Worm (Caenorhabditis elegans) whole organism, L3 larva: ENCODE data around the gene F20D6.15.

Experiments
- R02D3.7 ChIP-seq: fragments of 150-350 bp; optimal IDR thresholded peaks from 2 replicates; lab custom pipeline; 2014; ENCODE audit warnings: missing biosample characterization, missing genetic modification characterization
- ZK546.5 ChIP-seq: sonication (generic microtip); optimal IDR thresholded peaks from 2 replicates; lab custom pipeline; 2017; ENCODE audit warnings: missing biosample characterization, missing genetic modification characterization
- ama-1 ChIP-seq: fragments of 150-350 bp; optimal IDR thresholded peaks from 2 replicates; lab custom pipeline; 2018
- ceh-16 ChIP-seq: sonication (generic microtip); optimal IDR thresholded peaks from 2 replicates; lab custom pipeline; 2017; ENCODE audit warnings: missing biosample characterization, missing genetic modification characterization
- ceh-28 ChIP-seq: fragments of 150-350 bp; optimal IDR thresholded peaks from 2 replicates; lab custom pipeline; 2014; ENCODE audit warnings: missing biosample characterization, missing genetic modification reagents, missing genetic modification characterization
- ceh-82 ChIP-seq: fragments of 150-350 bp; optimal IDR thresholded peaks from 2 replicates; lab custom pipeline; 2014; ENCODE audit warnings: missing biosample characterization, missing genetic modification characterization
- ceh-9 ChIP-seq: sonication (generic microtip); optimal IDR thresholded peaks from 2 replicates; lab custom pipeline; 2018; ENCODE audit warnings: missing biosample characterization, missing genetic modification characterization
- daf-12 ChIP-seq: fragments of 150-350 bp; optimal IDR thresholded peaks from 2 replicates; lab custom pipeline; 2014; ENCODE audit warnings: missing biosample characterization, missing genetic modification reagents, missing genetic modification characterization
- egl-27 ChIP-seq: sonication (generic microtip); optimal IDR thresholded peaks from 4 replicates; lab custom pipeline; 2017; ENCODE audit warnings: missing biosample characterization, missing genetic modification reagents, missing genetic modification characterization
- egl-5 ChIP-seq: fragments of 150-350 bp; optimal IDR thresholded peaks from 2 replicates; lab custom pipeline; 2017; ENCODE audit warnings: missing biosample characterization, missing genetic modification reagents, missing genetic modification characterization, inconsistent platforms
- elt-2 ChIP-seq: sonication (generic microtip); optimal IDR thresholded peaks from 2 replicates; lab custom pipeline; 2016; ENCODE audit warnings: missing genetic modification reagents, mild to moderate bottlenecking, missing genetic modification characterization, missing compliant biosample characterization
- elt-3 ChIP-seq, 3 experiments: fragments of 150-350 bp in 1 of 3; sonication (generic microtip) in 2 of 3; optimal IDR thresholded peaks; 2 replicates in 2 of 3; 4 replicates in 1 of 3; lab custom pipeline; 2014 to 2017; ENCODE audit warnings: missing biosample characterization in 3 of 3, missing genetic modification characterization in 3 of 3
- fkh-2 ChIP-seq: fragments of 150-350 bp; optimal IDR thresholded peaks from 2 replicates; lab custom pipeline; 2014; ENCODE audit warnings: missing biosample characterization, missing genetic modification reagents, missing genetic modification characterization
- hmg-11 ChIP-seq: sonication (generic microtip); optimal IDR thresholded peaks from 2 replicates; lab custom pipeline; 2016; ENCODE audit warnings: missing genetic modification characterization, missing compliant biosample characterization
- lin-15B ChIP-seq: fragments of 150-350 bp; optimal IDR thresholded peaks from 2 replicates; lab custom pipeline; 2014; ENCODE audit warnings: missing biosample characterization, missing genetic modification characterization
- lin-39 ChIP-seq: fragments of 150-350 bp; optimal IDR thresholded peaks from 2 replicates; lab custom pipeline; 2018; ENCODE audit warnings: missing biosample characterization, missing genetic modification reagents, missing genetic modification characterization
- lsy-12 ChIP-seq: sonication (generic microtip); optimal IDR thresholded peaks from 2 replicates; lab custom pipeline; 2016; ENCODE audit warnings: mild to moderate bottlenecking, missing genetic modification characterization, missing compliant biosample characterization
- mdl-1 ChIP-seq: fragments of 150-350 bp; optimal IDR thresholded peaks from 2 replicates; lab custom pipeline; 2014; ENCODE audit warnings: missing biosample characterization, missing genetic modification characterization
- mml-1 ChIP-seq: fragments of 150-350 bp; sonication (generic microtip); optimal IDR thresholded peaks from 3 replicates; lab custom pipeline; 2014; ENCODE audit warnings: missing biosample characterization, missing genetic modification characterization
- nfya-1 ChIP-seq: sonication (generic microtip); optimal IDR thresholded peaks from 2 replicates; lab custom pipeline; 2017; ENCODE audit warnings: missing genetic modification characterization, mild to moderate bottlenecking, missing compliant biosample characterization, antibody characterized with exemption, moderate library complexity; ENCODE audit not compliant: insufficient read depth
- nhr-11 ChIP-seq: fragments of 150-350 bp; optimal IDR thresholded peaks from 2 replicates; lab custom pipeline; 2014; ENCODE audit warnings: missing biosample characterization, missing genetic modification characterization
- nhr-23 ChIP-seq: fragments of 150-350 bp; optimal IDR thresholded peaks from 2 replicates; lab custom pipeline; 2014; ENCODE audit warnings: missing biosample characterization, missing genetic modification reagents, missing genetic modification characterization
- nhr-237 ChIP-seq: fragments of 150-350 bp; optimal IDR thresholded peaks from 2 replicates; lab custom pipeline; 2014; ENCODE audit warnings: missing biosample characterization, missing genetic modification characterization
- nhr-25 ChIP-seq: sonication (generic microtip); optimal IDR thresholded peaks from 2 replicates; lab custom pipeline; 2017; ENCODE audit warnings: missing biosample characterization, missing genetic modification characterization
- nhr-28 ChIP-seq: fragments of 150-350 bp; optimal IDR thresholded peaks from 2 replicates; lab custom pipeline; 2014; ENCODE audit warnings: missing biosample characterization, missing genetic modification characterization
- nhr-43 ChIP-seq: sonication (generic microtip); optimal IDR thresholded peaks from 2 replicates; lab custom pipeline; 2016; ENCODE audit warnings: mild to moderate bottlenecking, missing genetic modification characterization, missing compliant biosample characterization; ENCODE audit not compliant: poor library complexity, severe bottlenecking
- nhr-77 ChIP-seq: fragments of 150-350 bp; optimal IDR thresholded peaks from 2 replicates; lab custom pipeline; 2014; ENCODE audit warnings: missing biosample characterization, missing genetic modification characterization
- pha-4 ChIP-seq: fragments of 150-350 bp; optimal IDR thresholded peaks from 2 replicates; lab custom pipeline; 2014; ENCODE audit warnings: missing biosample characterization, missing genetic modification reagents, missing genetic modification characterization
- pqm-1 ChIP-seq: fragments of 150-350 bp; optimal IDR thresholded peaks from 2 replicates; lab custom pipeline; 2017; ENCODE audit warnings: missing biosample characterization, missing genetic modification characterization, inconsistent platforms
- sea-2 ChIP-seq: fragments of 150-350 bp; sonication (generic microtip); optimal IDR thresholded peaks from 4 replicates; lab custom pipeline; 2014; ENCODE audit warnings: missing biosample characterization, missing genetic modification reagents, missing genetic modification characterization
- snpc-4 ChIP-seq: fragments of 150-350 bp; optimal IDR thresholded peaks from 2 replicates; lab custom pipeline; 2014; ENCODE audit warnings: missing biosample characterization, missing genetic modification characterization
- tbx-2 ChIP-seq: sonication (generic microtip); optimal IDR thresholded peaks from 2 replicates; lab custom pipeline; 2016; ENCODE audit warnings: mild to moderate bottlenecking, missing genetic modification characterization, missing compliant biosample characterization
- unc-62 ChIP-seq: fragments of 150-350 bp; sonication (generic microtip); optimal IDR thresholded peaks from 4 replicates; lab custom pipeline; 2014; ENCODE audit warnings: missing biosample characterization, missing genetic modification reagents, missing genetic modification characterization
- zag-1 ChIP-seq: fragments of 150-350 bp; optimal IDR thresholded peaks from 2 replicates; lab custom pipeline; 2014; ENCODE audit warnings: missing biosample characterization, missing genetic modification characterization
- ztf-11 ChIP-seq: fragments of 150-350 bp; optimal IDR thresholded peaks from 2 replicates; lab custom pipeline; 2014; ENCODE audit warnings: missing biosample characterization, missing genetic modification characterization
- ztf-4 ChIP-seq: fragments of 150-350 bp; optimal IDR thresholded peaks from 2 replicates; lab custom pipeline; 2014; ENCODE audit warnings: missing biosample characterization, missing genetic modification characterization

F20D6.15 gene

DNA sequence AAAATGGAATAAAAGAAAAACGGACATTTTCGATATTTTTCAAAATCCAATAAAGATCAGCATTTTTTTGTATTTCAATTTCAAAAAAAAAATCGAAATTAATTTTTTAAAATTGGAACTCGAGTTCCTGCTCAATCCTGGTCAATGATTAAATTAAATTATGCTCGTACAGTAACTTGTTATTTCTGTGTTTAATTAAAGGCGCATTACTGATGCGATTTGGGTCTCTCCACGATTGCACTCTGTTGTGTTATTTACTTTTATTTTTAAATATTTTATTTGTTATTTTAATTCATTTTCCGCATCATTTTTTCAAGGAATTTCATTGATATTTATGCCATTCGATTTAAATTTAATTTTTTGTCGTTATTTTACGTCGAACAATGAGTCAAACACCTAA lies 10.0 kb downstream of the F20D6.15 start:
- TF ChIP-seq tbx-2 (no peak), nhr-23 (no peak), pqm-1 (tag; lab: Kevin White, UChicago) (no peak), elt-2 (no peak)

- TF ChIP-seq lsy-12 (no peak), hmg-11 (tag; lab: Kevin White, UChicago) (no peak), lin-15B (no peak), nhr-28 (tag; lab: Kevin White, UChicago) (no peak), ZK546.5 (tag; lab: Kevin White, UChicago) (no peak), nhr-237 (tag; lab: Kevin White, UChicago) (no peak), tbx-2 (no peak), ztf-4 (no peak), egl-5 (tag; lab: Kevin White, UChicago) (no peak), ama-1 (lab: Kevin White, UChicago) (no peak), nhr-43 (tag; lab: Kevin White, UChicago) (no peak), ceh-16 (tag; lab: Kevin White, UChicago) (no peak), nhr-77 (tag; lab: Kevin White, UChicago) (no peak), daf-12 (tag; lab: Kevin White, UChicago) (no peak), nfya-1 (tag; lab: Kevin White, UChicago) (no peak), ztf-11 (tag; lab: Kevin White, UChicago) (no peak), sea-2 (GFP tag; lab: Kevin White, UChicago) (no peak), ceh-9 (tag; lab: Kevin White, UChicago) (no peak)
Observed at ce11 chrV:8177349-8177748, 10.9 kb downstream of the F20D6.15 start, which contains the start of gene F20D6.9. Gene F20D6.9, minus strand, starts transcription at chrV:8177449.

DNA sequence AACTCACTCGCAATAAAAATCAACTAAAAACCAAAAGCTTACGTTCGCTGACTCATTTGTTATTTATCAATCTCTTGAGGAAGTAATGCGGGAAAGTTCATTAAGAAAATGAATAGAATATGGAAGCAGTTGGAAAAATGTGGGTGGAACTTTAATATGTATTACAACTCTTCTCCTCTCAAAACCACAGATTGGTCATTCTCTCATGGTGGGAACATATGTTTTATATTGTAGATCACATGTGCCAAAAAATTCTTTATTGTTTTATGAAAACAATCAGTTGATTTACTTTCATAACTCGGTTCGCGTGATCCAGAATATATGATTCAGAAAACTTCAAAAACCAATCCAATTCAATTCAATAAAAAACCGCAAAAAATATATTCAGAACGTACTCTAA lies 16.6 kb downstream of the F20D6.15 start:
- no peak for TF ChIP-seq lsy-12
- no peak for TF ChIP-seq nhr-23
- TF ChIP-seq hmg-11 (tag; lab: Kevin White, UChicago) = no peak

ce11 chrV:8170300-8170699 lies 18.0 kb downstream of the F20D6.15 start:
- TF ChIP-seq mdl-1 (no peak), ZK546.5 (tag; lab: Kevin White, UChicago) (no peak), unc-62 (GFP tag; lab: Kevin White, UChicago) (no peak), ama-1 (lab: Kevin White, UChicago) (no peak), ztf-11 (tag; lab: Kevin White, UChicago) (no peak), elt-3 (tag; optimal IDR thresholded peaks at IDR 0.05; lab: Kevin White, UChicago) (no peak), zag-1 (no peak), pha-4 (tag; lab: Kevin White, UChicago) (no peak), ceh-28 (tag; lab: Kevin White, UChicago) (no peak), egl-27 (tag; lab: Kevin White, UChicago) (no peak), nhr-77 (tag; lab: Kevin White, UChicago) (no peak), mml-1 (tag; lab: Kevin White, UChicago) (no peak), nhr-11 (tag; lab: Kevin White, UChicago) (no peak), ceh-82 (tag; lab: Kevin White, UChicago) (no peak), snpc-4 (no peak), lin-39 (tag; lab: Kevin White, UChicago) (no peak), nhr-23 (no peak)
- TF ChIP-seq, all 47 proteins: peak for 0

DNA sequence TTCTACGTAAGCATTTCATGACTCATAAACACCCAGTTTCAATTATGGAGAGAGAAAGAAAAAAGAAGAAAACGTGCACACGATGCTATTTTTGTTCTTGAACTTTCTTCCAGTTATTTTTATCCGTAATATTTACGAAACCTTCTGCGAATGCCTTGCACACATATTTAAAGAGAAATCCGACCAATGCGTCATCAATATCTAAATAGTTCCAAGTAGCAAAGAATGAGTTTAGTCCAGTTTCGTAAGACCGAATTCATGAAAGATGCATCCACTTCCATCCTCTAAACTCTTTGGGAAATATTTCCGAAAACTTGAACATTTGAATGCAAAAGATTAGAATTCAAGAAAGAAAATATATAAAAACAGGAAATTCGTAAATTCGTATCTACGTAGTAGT lies 19.1 kb downstream of the F20D6.15 start:
- TF ChIP-seq nfya-1 (tag; lab: Kevin White, UChicago) = no peak
- TF ChIP-seq ztf-11 (tag; lab: Kevin White, UChicago) = no peak
- TF ChIP-seq R02D3.7 (tag; lab: Kevin White, UChicago) = no peak
- no peak for TF ChIP-seq pha-4 (tag; lab: Kevin White, UChicago)
- no peak for TF ChIP-seq mml-1 (tag; lab: Kevin White, UChicago)
- no peak for TF ChIP-seq nhr-28 (tag; lab: Kevin White, UChicago)
- no peak for TF ChIP-seq daf-12 (tag; lab: Kevin White, UChicago)
- TF ChIP-seq ceh-9 (tag; lab: Kevin White, UChicago) = no peak
- no peak for TF ChIP-seq ceh-82 (tag; lab: Kevin White, UChicago)
- TF ChIP-seq nhr-11 (tag; lab: Kevin White, UChicago) = no peak
- TF ChIP-seq ZK546.5 (tag; lab: Kevin White, UChicago) = no peak
- no peak for TF ChIP-seq fkh-2
- TF ChIP-seq lin-15B = no peak
- no peak for TF ChIP-seq nhr-25
- TF ChIP-seq ama-1 (lab: Kevin White, UChicago) = no peak
- TF ChIP-seq tbx-2 = no peak
- no peak for TF ChIP-seq egl-5 (tag; lab: Kevin White, UChicago)
- TF ChIP-seq sea-2 (GFP tag; lab: Kevin White, UChicago) = no peak
